Worm (Caenorhabditis elegans): ENCODE data around the gene npr-7.

DNA sequence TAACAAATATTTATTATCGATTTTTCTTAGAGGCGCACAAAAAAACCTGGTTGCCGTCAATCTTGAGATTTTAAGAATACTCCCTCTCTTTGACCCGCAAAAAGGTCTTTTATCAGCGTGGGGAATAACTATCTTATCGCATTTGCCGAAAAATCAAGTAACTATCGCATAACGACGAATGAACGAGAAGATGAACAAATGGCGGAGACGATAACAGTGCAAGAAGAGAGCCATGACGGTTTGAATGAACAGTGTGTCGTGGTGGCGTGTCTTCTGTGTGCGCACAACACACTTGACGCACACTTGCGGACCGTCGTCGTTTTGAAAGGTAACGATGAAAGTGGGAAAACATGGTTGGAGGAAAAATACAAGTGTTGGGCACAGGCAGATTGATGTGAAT lies 47.1 kb downstream of the npr-7 start:
- TF ChIP-seq unc-62 (GFP tag; optimal IDR thresholded peaks at IDR 0.05) = no peak
- TF ChIP-seq nhr-77 (tag; optimal IDR thresholded peaks at IDR 0.05) = no peak
- no peak for TF ChIP-seq lin-15B (tag; optimal IDR thresholded peaks at IDR 0.05)
- no peak for TF ChIP-seq egl-27 (tag; optimal IDR thresholded peaks at IDR 0.05)
- no peak for TF ChIP-seq ceh-16 (tag; optimal IDR thresholded peaks at IDR 0.05)
- no peak for TF ChIP-seq nhr-76 (tag; optimal IDR thresholded peaks at IDR 0.05)
- TF ChIP-seq fkh-2 (tag; optimal IDR thresholded peaks at IDR 0.05) = no peak
- TF ChIP-seq nhr-11 (tag; optimal IDR thresholded peaks at IDR 0.05) = no peak
